Worm (Caenorhabditis elegans): ENCODE data around the gene nst-1.
A peak's percentile ranks its signal among the peaks of the same experiment; 100 is the strongest.

Gene nst-1

DNA sequence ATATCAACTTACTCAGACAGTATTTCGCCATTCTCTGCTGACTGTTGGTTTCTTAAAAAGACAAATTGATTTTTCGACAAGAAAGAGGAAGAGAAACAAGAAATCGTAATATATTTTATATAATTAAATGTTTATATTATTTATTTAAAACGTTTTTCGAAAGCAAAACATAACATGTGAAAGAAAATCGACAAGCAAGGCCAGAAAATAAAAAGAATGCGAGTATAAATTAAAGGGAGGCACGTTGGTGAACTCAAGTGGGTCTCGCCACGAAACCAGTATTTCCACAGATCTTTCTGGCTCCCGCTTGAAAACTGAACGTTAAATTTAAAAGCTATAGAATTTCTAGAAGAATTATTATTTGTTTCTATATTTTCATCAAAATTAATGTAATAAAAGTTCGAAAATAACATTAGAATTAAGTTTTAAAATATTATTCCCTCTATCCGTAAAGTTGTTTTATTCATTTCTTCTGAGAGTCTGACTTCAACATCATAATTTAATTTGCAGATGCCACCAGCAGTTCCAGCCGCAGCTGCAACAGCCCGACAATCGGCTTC lies at the start of gene nst-1, which contains the start of gene cct-4:
TSS of gene nst-1 (minus strand) at position 51 of the 560 bp plus-strand sequence.
TSS of gene cct-4 (plus strand) at position 510 of the 560 bp plus-strand sequence.
- no peak for TF ChIP-seq ets-7 (tag; optimal IDR thresholded peaks at IDR 0.05)
- no peak for TF ChIP-seq hmbx-1 (tag; optimal IDR thresholded peaks at IDR 0.05)
- no peak for TF ChIP-seq pes-1 (GFP tag; IDR thresholded peaks at IDR 0.05)
- TF ChIP-seq ceh-13 (GFP tag; optimal IDR thresholded peaks at IDR 0.05): no peak
- no peak for TF ChIP-seq scrt-1 (GFP tag; IDR thresholded peaks at IDR 0.05)
- TF ChIP-seq ama-1 (optimal IDR thresholded peaks at IDR 0.05): no peak
- no peak for TF ChIP-seq B0310.2 (tag; optimal IDR thresholded peaks at IDR 0.05)
- no peak for TF ChIP-seq aly-1 (tag; optimal IDR thresholded peaks at IDR 0.05)
- TF ChIP-seq sea-1 (GFP tag; conservative IDR thresholded peaks at IDR 0.05): no peak
- no peak for TF ChIP-seq ceh-36 (tag; optimal IDR thresholded peaks at IDR 0.05)
- no peak for TF ChIP-seq tra-4 (tag; optimal IDR thresholded peaks at IDR 0.05)
- TF ChIP-seq hmg-4 (GFP tag; optimal IDR thresholded peaks at IDR 0.05): no peak
- no peak for TF ChIP-seq flt-1 (GFP tag; IDR thresholded peaks at IDR 0.05)

ce11 chrII:8329462-8329861 lies 46.5 kb upstream of the nst-1 start, which contains the start of gene C26D10.4:
Gene C26D10.4 (plus strand): TSS chrII:8329762.
- TF ChIP-seq tbx-37 (GFP tag; conservative IDR thresholded peaks at IDR 0.05) (no peak), hmg-4 (GFP tag; optimal IDR thresholded peaks at IDR 0.05) (no peak), scrt-1 (GFP tag; IDR thresholded peaks at IDR 0.05) (no peak), flt-1 (GFP tag; IDR thresholded peaks at IDR 0.05) (no peak), ama-1 (optimal IDR thresholded peaks at IDR 0.05) (no peak), aly-1 (tag; optimal IDR thresholded peaks at IDR 0.05) (no peak), ceh-36 (tag; optimal IDR thresholded peaks at IDR 0.05) (no peak), pes-1 (GFP tag; IDR thresholded peaks at IDR 0.05) (no peak), F13C5.2 (tag; optimal IDR thresholded peaks at IDR 0.05) (no peak), ets-7 (tag; optimal IDR thresholded peaks at IDR 0.05) (no peak), tbx-11 (GFP tag; IDR thresholded peaks at IDR 0.05) (no peak), ceh-13 (GFP tag; optimal IDR thresholded peaks at IDR 0.05) (no peak), sea-1 (GFP tag; conservative IDR thresholded peaks at IDR 0.05) (no peak), hnd-1 (tag; optimal IDR thresholded peaks at IDR 0.05) (no peak), hmbx-1 (tag; optimal IDR thresholded peaks at IDR 0.05) (no peak), tra-4 (tag; optimal IDR thresholded peaks at IDR 0.05) (no peak)

ce11 chrII:8328820-8329339 lies 45.9 kb upstream of the nst-1 start, which contains the start of gene hel-1:
Gene hel-1 (minus strand): TSS chrII:8328870.
- TF ChIP-seq hmg-4 (GFP tag; optimal IDR thresholded peaks at IDR 0.05) (peak; percentile 28), pes-1 (GFP tag; IDR thresholded peaks at IDR 0.05) (no peak), scrt-1 (GFP tag; IDR thresholded peaks at IDR 0.05) (no peak), ama-1 (optimal IDR thresholded peaks at IDR 0.05) (no peak), F13C5.2 (tag; optimal IDR thresholded peaks at IDR 0.05) (peak; percentile 75), tbx-37 (GFP tag; conservative IDR thresholded peaks at IDR 0.05) (0 out of 2 replicates have a peak, but pooled peaks have one; percentile 41), flt-1 (GFP tag; IDR thresholded peaks at IDR 0.05) (peak; percentile 46; the same call in 1 of the 2 replicates)

DNA sequence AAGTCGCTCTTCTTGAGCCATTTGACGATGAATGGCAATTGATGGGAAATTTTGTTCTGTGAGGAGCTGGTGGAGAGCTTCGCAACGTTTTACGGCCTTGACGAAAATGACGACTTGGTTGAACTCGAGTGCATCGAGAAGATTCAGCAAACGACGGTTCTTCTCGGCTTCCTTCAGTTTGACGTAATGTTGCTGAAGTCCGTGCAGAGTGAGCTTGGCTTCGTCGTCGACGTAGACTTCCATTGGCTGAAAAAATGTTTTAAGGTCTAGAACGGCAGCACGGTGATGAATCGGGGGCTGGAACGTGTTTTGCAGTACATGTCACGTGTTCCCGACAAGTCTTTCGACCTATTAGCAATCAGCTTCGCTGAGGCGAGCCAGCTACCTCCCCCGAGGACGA lies 44.4 kb upstream of the nst-1 start:
- TF ChIP-seq ceh-36 (tag; optimal IDR thresholded peaks at IDR 0.05) (no peak), pes-1 (GFP tag; IDR thresholded peaks at IDR 0.05) (no peak), flt-1 (GFP tag; IDR thresholded peaks at IDR 0.05) (no peak), tbx-37 (GFP tag; conservative IDR thresholded peaks at IDR 0.05) (no peak), ceh-13 (GFP tag; optimal IDR thresholded peaks at IDR 0.05) (no peak), ama-1 (optimal IDR thresholded peaks at IDR 0.05) (no peak), hmbx-1 (tag; optimal IDR thresholded peaks at IDR 0.05) (no peak), sea-1 (GFP tag; conservative IDR thresholded peaks at IDR 0.05) (no peak), F13C5.2 (tag; optimal IDR thresholded peaks at IDR 0.05) (no peak), tra-4 (tag; optimal IDR thresholded peaks at IDR 0.05) (no peak), hmg-4 (GFP tag; optimal IDR thresholded peaks at IDR 0.05) (no peak)

- TF ChIP-seq tra-4 (tag; optimal IDR thresholded peaks at IDR 0.05): no peak
- 0 out of 2 replicates have a peak, but pooled peaks have one; percentile 29 for TF ChIP-seq tbx-37 (GFP tag; conservative IDR thresholded peaks at IDR 0.05)
Measured at ce11 chrII:8326228-8326960, 43.4 kb upstream of the nst-1 start.

DNA sequence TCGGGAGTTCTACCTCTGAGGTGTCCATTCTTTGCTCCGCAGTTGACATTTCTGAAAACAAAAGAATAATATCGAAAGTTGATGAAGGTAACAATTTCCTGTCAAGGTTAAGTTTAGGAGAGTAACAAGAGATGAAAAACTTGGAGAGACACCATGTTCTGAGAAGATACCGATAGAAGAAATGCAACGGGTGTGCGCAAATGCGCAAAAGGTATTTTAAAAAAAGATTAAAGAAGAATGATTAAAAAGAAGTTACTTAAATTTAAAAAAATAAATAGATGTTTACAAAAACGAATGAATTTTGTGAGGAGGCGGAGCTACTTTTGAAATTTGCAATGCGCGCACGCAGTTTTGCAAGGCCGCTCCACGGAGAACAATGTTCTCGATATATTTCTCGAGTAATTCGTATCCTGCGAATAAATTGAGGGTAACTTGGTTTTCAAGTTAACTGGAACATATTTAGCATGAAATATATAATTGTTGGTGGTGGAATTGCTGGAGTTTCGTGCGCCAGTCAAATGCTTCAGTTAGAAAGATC lies 42.1 kb upstream of the nst-1 start, which contains the start of the genes ran-3 and C26D10.3:
TSS of gene ran-3 (minus strand) at position 51 of the 538 bp plus-strand sequence.
TSS of gene C26D10.3 (plus strand) at position 385 of the 538 bp plus-strand sequence.
- TF ChIP-seq F13C5.2 (tag; optimal IDR thresholded peaks at IDR 0.05) (peak; percentile 76), tbx-11 (GFP tag; IDR thresholded peaks at IDR 0.05) (0 out of 2 replicates have a peak, but pooled peaks have one; percentile 41), ceh-13 (GFP tag; optimal IDR thresholded peaks at IDR 0.05) (no peak), scrt-1 (GFP tag; IDR thresholded peaks at IDR 0.05) (peak; percentile 57; the same call in 1 of the 2 replicates), ceh-36 (tag; optimal IDR thresholded peaks at IDR 0.05) (peak; percentile 11), pes-1 (GFP tag; IDR thresholded peaks at IDR 0.05) (peak; percentile 69)

DNA sequence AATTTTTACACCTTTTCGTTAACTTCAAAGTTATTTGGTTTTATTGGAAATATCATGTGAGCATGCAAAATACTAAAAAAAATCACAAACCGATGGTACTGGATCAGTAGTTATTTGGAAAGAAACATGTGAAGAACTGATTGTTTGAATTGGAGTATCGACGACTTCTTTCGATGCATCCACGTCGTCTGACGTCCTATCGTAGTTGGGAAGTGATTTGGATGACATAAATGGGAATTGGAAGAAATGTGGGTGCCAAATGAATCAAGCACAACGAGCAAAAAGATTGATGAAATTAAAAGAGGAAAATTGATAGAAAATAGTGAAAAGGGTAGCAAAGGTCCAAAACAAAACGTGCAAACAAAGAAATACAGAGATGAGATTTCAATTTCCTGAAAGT lies 38.2 kb upstream of the nst-1 start, which contains the start of gene shw-1:
TSS of gene shw-1 (minus strand) at position 228 of the 400 bp plus-strand sequence.
- TF ChIP-seq ama-1 (optimal IDR thresholded peaks at IDR 0.05): no peak
- TF ChIP-seq ceh-13 (GFP tag; optimal IDR thresholded peaks at IDR 0.05): no peak
- no peak for TF ChIP-seq tra-4 (tag; optimal IDR thresholded peaks at IDR 0.05)
- TF ChIP-seq tbx-11 (GFP tag; IDR thresholded peaks at IDR 0.05): no peak
- TF ChIP-seq ceh-36 (tag; optimal IDR thresholded peaks at IDR 0.05): no peak
- no peak for TF ChIP-seq F13C5.2 (tag; optimal IDR thresholded peaks at IDR 0.05)
- TF ChIP-seq tbx-37 (GFP tag; conservative IDR thresholded peaks at IDR 0.05): no peak
